Fruit fly (Drosophila melanogaster): ENCODE measurements around the gene CG42467.
A peak's percentile ranks its signal among the peaks of the same experiment; 100 is the strongest.

Gene CG42467

dm6 chr2L:3703260-3703659, 2.2 kb downstream of the CG42467 start, which contains the start of gene CG2816:
Gene CG2816, plus strand, starts transcription at chr2L:3703659.
- TF ChIP-seq Jra (GFP tag; optimal IDR thresholded peaks at IDR 0.05) (peak; percentile 84), dmrt93B (GFP tag; optimal IDR thresholded peaks at IDR 0.05) (peak; percentile 84), psq (GFP tag; optimal IDR thresholded peaks at IDR 0.05) (peak; percentile 85), tai (GFP tag; optimal IDR thresholded peaks at IDR 0.05) (peak; percentile 90), Hr83 (GFP tag; optimal IDR thresholded peaks at IDR 0.05; ENCODE audit: poor library complexity, severe bottlenecking) (no peak), Sp1 (GFP tag; optimal IDR thresholded peaks at IDR 0.05) (peak; percentile 92), fru (GFP tag; optimal IDR thresholded peaks at IDR 0.05) (peak; percentile 95), Rel (GFP tag; optimal IDR thresholded peaks at IDR 0.05) (peak; percentile 39), Rel (tag; optimal IDR thresholded peaks at IDR 0.05) (peak; percentile 74), woc (GFP tag; optimal IDR thresholded peaks at IDR 0.05) (peak; percentile 81), Myc (optimal IDR thresholded peaks at IDR 0.05) (peak; percentile 30), Vsx2 (GFP tag; optimal IDR thresholded peaks at IDR 0.05; ENCODE audit: partially characterized antibody) (no peak), CG9705 (GFP tag; optimal IDR thresholded peaks at IDR 0.05) (peak; percentile 90), rgr (GFP tag; optimal IDR thresholded peaks at IDR 0.05) (peak; percentile 95), dl (GFP tag; optimal IDR thresholded peaks at IDR 0.05; ENCODE audit: insufficient read depth in 1 of 2, partially characterized antibody in 2 of 2) (no peak), Hr78 (GFP tag; optimal IDR thresholded peaks at IDR 0.05) (no peak), brk (GFP tag; optimal IDR thresholded peaks at IDR 0.05) (peak; percentile 88), Abd-B (GFP tag; optimal IDR thresholded peaks at IDR 0.05) (no peak), sv (GFP tag; optimal IDR thresholded peaks at IDR 0.05) (no peak), h (GFP tag; optimal IDR thresholded peaks at IDR 0.05) (peak; percentile 97), N (GFP tag; optimal IDR thresholded peaks at IDR 0.05) (no peak), GATAd (GFP tag; optimal IDR thresholded peaks at IDR 0.05) (peak; percentile 88), ey (GFP tag; optimal IDR thresholded peaks at IDR 0.05) (peak; percentile 98), lola (GFP tag; optimal IDR thresholded peaks at IDR 0.05) (no peak), sage (GFP tag; optimal IDR thresholded peaks at IDR 0.05) (peak; percentile 58), jim (GFP tag; optimal IDR thresholded peaks at IDR 0.05) (peak; percentile 25), br (GFP tag; optimal IDR thresholded peaks at IDR 0.05) (peak; percentile 93), HLH106 (tag; optimal IDR thresholded peaks at IDR 0.05) (peak; percentile 96), Mio (GFP tag; optimal IDR thresholded peaks at IDR 0.05) (peak; percentile 85), Dfd (GFP tag; optimal IDR thresholded peaks at IDR 0.05) (no peak), foxo (GFP tag; optimal IDR thresholded peaks at IDR 0.05) (peak; percentile 78 to 94), pan (optimal IDR thresholded peaks at IDR 0.05) (no peak), CrebA (GFP tag; optimal IDR thresholded peaks at IDR 0.05; ENCODE audit: borderline replicate concordance) (no peak), Dif (GFP tag; optimal IDR thresholded peaks at IDR 0.05; ENCODE audit: partially characterized antibody) (no peak), CG32264 (GFP tag; optimal IDR thresholded peaks at IDR 0.05) (peak; percentile 84), usp (GFP tag; optimal IDR thresholded peaks at IDR 0.05) (no peak), dsf (GFP tag; optimal IDR thresholded peaks at IDR 0.05; ENCODE audit: borderline replicate concordance) (peak; percentile 65), OdsH (GFP tag; optimal IDR thresholded peaks at IDR 0.05) (peak; percentile 95), Hnf4 (GFP tag; optimal IDR thresholded peaks at IDR 0.05) (peak; percentile 93)

DNA sequence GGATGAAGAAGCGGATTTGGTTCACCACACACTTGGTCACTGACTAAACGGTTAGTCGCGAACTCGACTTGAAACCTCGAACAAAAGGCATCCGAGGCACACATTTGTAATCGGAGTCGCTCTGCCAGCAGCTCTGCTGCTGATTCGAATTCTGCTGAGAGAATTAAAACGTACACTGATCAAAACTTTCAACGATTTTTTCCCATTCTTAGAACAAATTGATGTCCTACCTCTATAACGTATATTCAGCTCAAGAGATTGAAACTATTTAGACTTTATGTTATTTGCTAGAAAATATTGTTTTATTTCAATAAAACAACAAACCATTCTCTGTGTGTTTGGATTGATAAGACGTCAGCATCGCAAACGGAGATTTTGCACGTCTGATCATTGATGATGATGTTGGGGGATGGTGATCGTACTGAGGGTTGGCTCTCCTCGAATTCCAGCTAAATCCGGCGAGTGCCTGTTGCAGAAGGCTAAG, 4.4 kb downstream of the CG42467 start, which contains the start of gene CG31778:
Gene CG31778, minus strand, starts transcription at position 51 of the 484 bp plus-strand sequence.
- TF ChIP-seq sv (GFP tag; optimal IDR thresholded peaks at IDR 0.05) (no peak), Hnf4 (GFP tag; optimal IDR thresholded peaks at IDR 0.05) (peak; percentile 84), Abd-B (GFP tag; optimal IDR thresholded peaks at IDR 0.05) (no peak), lola (GFP tag; optimal IDR thresholded peaks at IDR 0.05) (no peak), psq (GFP tag; optimal IDR thresholded peaks at IDR 0.05) (peak; percentile 81), rgr (GFP tag; optimal IDR thresholded peaks at IDR 0.05) (peak; percentile 90), HLH106 (tag; optimal IDR thresholded peaks at IDR 0.05) (peak; percentile 87), CG32264 (GFP tag; optimal IDR thresholded peaks at IDR 0.05) (peak; percentile 66), h (GFP tag; optimal IDR thresholded peaks at IDR 0.05) (peak; percentile 92), Myc (optimal IDR thresholded peaks at IDR 0.05) (no peak), Sp1 (GFP tag; optimal IDR thresholded peaks at IDR 0.05) (peak; percentile 85), OdsH (GFP tag; optimal IDR thresholded peaks at IDR 0.05) (peak; percentile 90), Dfd (GFP tag; optimal IDR thresholded peaks at IDR 0.05) (no peak), N (GFP tag; optimal IDR thresholded peaks at IDR 0.05) (no peak), usp (GFP tag; optimal IDR thresholded peaks at IDR 0.05) (no peak), Vsx2 (GFP tag; optimal IDR thresholded peaks at IDR 0.05; ENCODE audit: partially characterized antibody) (no peak), dl (GFP tag; optimal IDR thresholded peaks at IDR 0.05; ENCODE audit: insufficient read depth in 1 of 2, partially characterized antibody in 2 of 2) (no peak), brk (GFP tag; optimal IDR thresholded peaks at IDR 0.05) (peak; percentile 81), dsf (GFP tag; optimal IDR thresholded peaks at IDR 0.05; ENCODE audit: borderline replicate concordance) (peak; percentile 4), ey (GFP tag; optimal IDR thresholded peaks at IDR 0.05) (peak; percentile 91), Mio (GFP tag; optimal IDR thresholded peaks at IDR 0.05) (peak; percentile 29), br (GFP tag; optimal IDR thresholded peaks at IDR 0.05) (peak; percentile 92), woc (GFP tag; optimal IDR thresholded peaks at IDR 0.05) (peak; percentile 61), pan (optimal IDR thresholded peaks at IDR 0.05) (no peak), CrebA (GFP tag; optimal IDR thresholded peaks at IDR 0.05; ENCODE audit: borderline replicate concordance) (no peak), CG9705 (GFP tag; optimal IDR thresholded peaks at IDR 0.05) (peak; percentile 16), jim (GFP tag; optimal IDR thresholded peaks at IDR 0.05) (no peak), GATAd (GFP tag; optimal IDR thresholded peaks at IDR 0.05) (peak; percentile 42), Jra (GFP tag; optimal IDR thresholded peaks at IDR 0.05) (peak; percentile 90), tai (GFP tag; optimal IDR thresholded peaks at IDR 0.05) (peak; percentile 44), dmrt93B (GFP tag; optimal IDR thresholded peaks at IDR 0.05) (peak; percentile 62), fru (GFP tag; optimal IDR thresholded peaks at IDR 0.05) (peak; percentile 89), sage (GFP tag; optimal IDR thresholded peaks at IDR 0.05) (peak; percentile 52), Hr78 (GFP tag; optimal IDR thresholded peaks at IDR 0.05) (no peak), Dif (GFP tag; optimal IDR thresholded peaks at IDR 0.05; ENCODE audit: partially characterized antibody) (no peak), Rel (GFP tag; optimal IDR thresholded peaks at IDR 0.05) (no peak), Rel (tag; optimal IDR thresholded peaks at IDR 0.05) (peak; percentile 31), Hr83 (GFP tag; optimal IDR thresholded peaks at IDR 0.05; ENCODE audit: poor library complexity, severe bottlenecking) (no peak), foxo (GFP tag; optimal IDR thresholded peaks at IDR 0.05) (peak; percentile 72 to 81)

All from whole organism, wandering third instar larva.